Worm (Caenorhabditis elegans): ENCODE results near the gene alh-11.
A peak's percentile ranks its signal among the peaks of the same experiment; 100 is the strongest.

alh-11 gene

ce11 chrIII:764884-765283 is 13.8 kb downstream of the alh-11 start, which contains the start of gene ptl-1 (continued):
- TF ChIP-seq aptf-3 (GFP tag; IDR thresholded peaks at IDR 0.05): no peak

ce11 chrIII:764404-764803 is 14.3 kb downstream of the alh-11 start:
- TF ChIP-seq cebp-1 (GFP tag; IDR thresholded peaks at IDR 0.05) (no peak), cebp-1 (tag; optimal IDR thresholded peaks at IDR 0.05) (peak; percentile 32), repo-1 (tag; optimal IDR thresholded peaks at IDR 0.05) (no peak), pbrm-1 (GFP tag; IDR thresholded peaks at IDR 0.05) (no peak), zfh-2 (GFP tag; conservative IDR thresholded peaks at IDR 0.05) (0 out of 2 replicates have a peak, but pooled peaks have one; percentile 21), F10E7.11 (tag; optimal IDR thresholded peaks at IDR 0.05) (no peak), K12H6.12 (tag; optimal IDR thresholded peaks at IDR 0.05) (peak; percentile 43)

ce11 chrIII:762508-762907 is 16.2 kb downstream of the alh-11 start:
- TF ChIP-seq aptf-2 (GFP tag; conservative IDR thresholded peaks at IDR 0.05) (no peak), C06A6.2 (GFP tag; conservative IDR thresholded peaks at IDR 0.05) (no peak), ccch-3 (GFP tag; optimal IDR thresholded peaks at IDR 0.05) (no peak), athp-1 (tag; optimal IDR thresholded peaks at IDR 0.05) (no peak), F23B12.7 (tag; optimal IDR thresholded peaks at IDR 0.05; ENCODE audit: insufficient read depth) (no peak), F49E8.2 (tag; optimal IDR thresholded peaks at IDR 0.05; ENCODE audit: insufficient read depth) (no peak), tlf-1 (GFP tag; optimal IDR thresholded peaks at IDR 0.05) (no peak), let-526 (GFP tag; IDR thresholded peaks at IDR 0.05) (no peak), B0336.3 (GFP tag; IDR thresholded peaks at IDR 0.05) (no peak), attf-3 (GFP tag; conservative IDR thresholded peaks at IDR 0.05) (no peak), rcor-1 (GFP tag; IDR thresholded peaks at IDR 0.05) (no peak), rec-8 (tag; optimal IDR thresholded peaks at IDR 0.05) (no peak)

- TF ChIP-seq hrde-1 (tag; optimal IDR thresholded peaks at IDR 0.05; ENCODE audit: borderline replicate concordance) (no peak), T07F8.4 (tag; optimal IDR thresholded peaks at IDR 0.05) (no peak), ama-1 (optimal IDR thresholded peaks at IDR 0.05) (no peak), ama-1 (GFP tag; optimal IDR thresholded peaks at IDR 0.05) (no peak), bed-1 (GFP tag; IDR thresholded peaks at IDR 0.05) (no peak), let-526 (GFP tag; IDR thresholded peaks at IDR 0.05) (no peak), rcor-1 (GFP tag; IDR thresholded peaks at IDR 0.05) (no peak), sptf-2 (GFP tag; optimal IDR thresholded peaks at IDR 0.05) (no peak), ztf-18 (tag; optimal IDR thresholded peaks at IDR 0.05) (no peak), nfyb-1 (GFP tag; IDR thresholded peaks at IDR 0.05) (no peak), sdz-38 (tag; optimal IDR thresholded peaks at IDR 0.05) (no peak), B0261.1 (tag; optimal IDR thresholded peaks at IDR 0.05) (no peak), sea-2 (GFP tag; IDR thresholded peaks at IDR 0.05) (no peak), F37B4.10 (GFP tag; IDR thresholded peaks at IDR 0.05) (no peak), zfh-2 (GFP tag; conservative IDR thresholded peaks at IDR 0.05) (no peak), lsl-1 (GFP tag; optimal IDR thresholded peaks at IDR 0.05) (no peak), nfya-2 (GFP tag; IDR thresholded peaks at IDR 0.05) (no peak), egrh-3 (GFP tag; IDR thresholded peaks at IDR 0.05) (no peak), nfya-1 (tag; optimal IDR thresholded peaks at IDR 0.05; ENCODE audit: borderline replicate concordance, insufficient read depth) (no peak)
Observed at ce11 chrIII:761476-761875, 17.2 kb downstream of the alh-11 start, which contains the start of gene nlp-52. Gene nlp-52, plus strand, starts transcription at chrIII:761776.
